Fruit fly (Drosophila melanogaster): ENCODE measurements around the gene CG12093.

CG12093 gene

DNA sequence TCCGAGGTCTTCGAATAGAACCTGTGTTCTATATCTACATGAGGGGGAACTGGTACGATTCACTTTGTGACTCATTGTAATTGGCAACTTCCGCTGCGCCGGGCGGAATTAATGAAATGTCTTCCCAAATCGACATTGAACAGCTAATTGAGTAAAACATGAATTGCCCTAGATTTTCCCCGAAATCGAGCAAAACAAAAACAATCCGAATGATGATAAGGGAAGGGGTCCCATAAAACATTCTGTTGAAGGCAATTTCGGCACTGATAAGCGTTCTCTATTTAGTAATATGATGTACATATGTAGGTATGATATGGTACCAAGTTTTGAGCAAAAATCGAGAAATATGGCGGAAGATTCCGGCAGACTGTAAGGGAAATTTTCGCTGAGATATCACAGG, 36.0 kb upstream of the CG12093 start (continued):
- no peak for TF ChIP-seq CG31365 (tag; optimal IDR thresholded peaks at IDR 0.05)
- TF ChIP-seq PHDP (tag; optimal IDR thresholded peaks at IDR 0.05), result no peak
- no peak for TF ChIP-seq NfI (GFP tag; optimal IDR thresholded peaks at IDR 0.05)
- TF ChIP-seq dmrt99B (tag; optimal IDR thresholded peaks at IDR 0.05), result no peak
- no peak for TF ChIP-seq usp (GFP tag; optimal IDR thresholded peaks at IDR 0.05)
- peak; percentile 25 for TF ChIP-seq Med (GFP tag)
- TF ChIP-seq pfk (GFP tag; optimal IDR thresholded peaks at IDR 0.05), result no peak
- TF ChIP-seq chinmo (GFP tag; IDR thresholded peaks at IDR 0.05; ENCODE audit: partially characterized antibody), result peak; percentile 84; the same call in 1 of the 4 replicates
- TF ChIP-seq ftz-f1 (GFP tag; optimal IDR thresholded peaks at IDR 0.05), result peak; percentile 3
- TF ChIP-seq CG18011 (GFP tag; optimal IDR thresholded peaks at IDR 0.05), result no peak
- TF ChIP-seq ase (GFP tag; IDR thresholded peaks at IDR 0.05), result no peak
- no peak for TF ChIP-seq Sry-δ (GFP tag; optimal IDR thresholded peaks at IDR 0.05)
- no peak for TF ChIP-seq ssp (GFP tag; IDR thresholded peaks at IDR 0.05)
- no peak for TF ChIP-seq Spps (tag; optimal IDR thresholded peaks at IDR 0.05)
- no peak for TF ChIP-seq CG11723 (GFP tag; optimal IDR thresholded peaks at IDR 0.05)
- no peak for TF ChIP-seq dpn (GFP tag; optimal IDR thresholded peaks at IDR 0.05)
- no peak for TF ChIP-seq CG32772 (GFP tag; IDR thresholded peaks at IDR 0.05)
- no peak for TF ChIP-seq Doc2 (GFP tag; IDR thresholded peaks at IDR 0.05)
- no peak for TF ChIP-seq Aef1 (GFP tag; IDR thresholded peaks at IDR 0.05)
- TF ChIP-seq CG17385 (GFP tag; optimal IDR thresholded peaks at IDR 0.05), result no peak
- no peak for TF ChIP-seq CG15601 (tag; optimal IDR thresholded peaks at IDR 0.05)
- no peak for TF ChIP-seq Nf-YC (tag; optimal IDR thresholded peaks at IDR 0.05)
- TF ChIP-seq Myb (GFP tag; optimal IDR thresholded peaks at IDR 0.05), result no peak
- TF ChIP-seq HLHmδ (GFP tag; optimal IDR thresholded peaks at IDR 0.05), result no peak
- TF ChIP-seq ham (GFP tag; IDR thresholded peaks at IDR 0.05), result no peak
- no peak for TF ChIP-seq CG1602 (GFP tag; optimal IDR thresholded peaks at IDR 0.05)
- no peak for TF ChIP-seq CG17612 (GFP tag; IDR thresholded peaks at IDR 0.05)
- TF ChIP-seq fd3F (GFP tag; optimal IDR thresholded peaks at IDR 0.05), result no peak
- no peak for TF ChIP-seq CG12299 (tag; optimal IDR thresholded peaks at IDR 0.05)
- peak; percentile 23 for TF ChIP-seq CG13894 (tag; optimal IDR thresholded peaks at IDR 0.05)
- no peak for TF ChIP-seq pan (optimal IDR thresholded peaks at IDR 0.05)
- no peak for TF ChIP-seq pan (GFP tag; optimal IDR thresholded peaks at IDR 0.05 in 1 of 2, IDR thresholded peaks at IDR 0.05 in 1 of 2)
- TF ChIP-seq tx (GFP tag; optimal IDR thresholded peaks at IDR 0.05), result no peak
- no peak for TF ChIP-seq CG11398 (GFP tag; optimal IDR thresholded peaks at IDR 0.05)
- TF ChIP-seq HmgZ (tag; optimal IDR thresholded peaks at IDR 0.05), result no peak
- TF ChIP-seq eve (GFP tag; optimal IDR thresholded peaks at IDR 0.05), result peak in 1 of 2 experiments; percentile 6
- TF ChIP-seq maf-S (GFP tag; optimal IDR thresholded peaks at IDR 0.05), result no peak
- no peak for TF ChIP-seq hkb (optimal IDR thresholded peaks at IDR 0.05)
- TF ChIP-seq hkb (GFP tag; IDR thresholded peaks at IDR 0.05), result no peak
- no peak for TF ChIP-seq CG6813 (GFP tag; optimal IDR thresholded peaks at IDR 0.05)
- no peak for TF ChIP-seq h (optimal IDR thresholded peaks at IDR 0.05)
- TF ChIP-seq CG8765 (GFP tag; IDR thresholded peaks at IDR 0.05), result no peak
- no peak for TF ChIP-seq CG16779 (GFP tag; IDR thresholded peaks at IDR 0.05)
- no peak for TF ChIP-seq CG4617 (GFP tag; optimal IDR thresholded peaks at IDR 0.05; ENCODE audit: borderline replicate concordance)
- TF ChIP-seq pzg (GFP tag; optimal IDR thresholded peaks at IDR 0.05), result no peak
- no peak for TF ChIP-seq sc (optimal IDR thresholded peaks at IDR 0.05)
- no peak for TF ChIP-seq sc (GFP tag; optimal IDR thresholded peaks at IDR 0.05)
- TF ChIP-seq gcm (GFP tag; optimal IDR thresholded peaks at IDR 0.05), result no peak
- peak; percentile 69 for TF ChIP-seq sug (tag; optimal IDR thresholded peaks at IDR 0.05)
- TF ChIP-seq CG6791 (GFP tag; IDR thresholded peaks at IDR 0.05; ENCODE audit: partially characterized antibody), result no peak
- no peak for TF ChIP-seq CG8089 (GFP tag; optimal IDR thresholded peaks at IDR 0.05)
- no peak for TF ChIP-seq CG8388 (GFP tag; optimal IDR thresholded peaks at IDR 0.05)
- no peak for TF ChIP-seq CG7271 (tag; optimal IDR thresholded peaks at IDR 0.05)
